Worm (Caenorhabditis elegans): ENCODE measurements around the gene C11D2.4.

The C11D2.4 gene

ce11 chrIV:6112291-6112690 lies 44.5 kb downstream of the C11D2.4 start, which contains the start of gene M03D4.3:
TSS of gene M03D4.3 (minus strand) at chrIV:6112391.
- TF ChIP-seq bed-3 (GFP tag; optimal IDR thresholded peaks at IDR 0.05) (no peak), unc-39 (tag; optimal IDR thresholded peaks at IDR 0.05) (no peak), unc-62 (GFP tag; optimal IDR thresholded peaks at IDR 0.05) (no peak), M03D4.4 (tag; optimal IDR thresholded peaks at IDR 0.05) (no peak), nhr-2 (tag; optimal IDR thresholded peaks at IDR 0.05) (no peak), elt-3 (tag; optimal IDR thresholded peaks at IDR 0.05) (no peak), zip-8 (tag; optimal IDR thresholded peaks at IDR 0.05) (no peak), nhr-237 (tag; optimal IDR thresholded peaks at IDR 0.05) (no peak), sptf-1 (tag; optimal IDR thresholded peaks at IDR 0.05) (no peak), ztf-11 (tag; optimal IDR thresholded peaks at IDR 0.05) (no peak), snpc-4 (tag; optimal IDR thresholded peaks at IDR 0.05) (no peak)

ce11 chrIV:6108665-6109064 lies 48.1 kb downstream of the C11D2.4 start:
- TF ChIP-seq mep-1 (tag; optimal IDR thresholded peaks at IDR 0.05): no peak
- TF ChIP-seq ces-1 (GFP tag; optimal IDR thresholded peaks at IDR 0.05): no peak
- TF ChIP-seq hlh-1 (tag; optimal IDR thresholded peaks at IDR 0.05): no peak

Data from whole organism, mixed stage, embryonic.